Fruit fly (Drosophila melanogaster) whole organism: ENCODE results near the gene CG6321.

Experiments
- CG8478 ChIP-seq: fragments of >200 bp; optimal IDR thresholded peaks from 2 replicates; lab custom pipeline; 2018; ENCODE audit warnings: inconsistent platforms
- Dll ChIP-seq: fragments of >200 bp; optimal IDR thresholded peaks from 2 replicates; lab custom pipeline; 2017
- pan ChIP-seq: fragments of >200 bp; optimal IDR thresholded peaks from 2 replicates; lab custom pipeline; 2017
- psq ChIP-seq: fragments of >200 bp; optimal IDR thresholded peaks from 2 replicates; lab custom pipeline; 2017

DNA sequence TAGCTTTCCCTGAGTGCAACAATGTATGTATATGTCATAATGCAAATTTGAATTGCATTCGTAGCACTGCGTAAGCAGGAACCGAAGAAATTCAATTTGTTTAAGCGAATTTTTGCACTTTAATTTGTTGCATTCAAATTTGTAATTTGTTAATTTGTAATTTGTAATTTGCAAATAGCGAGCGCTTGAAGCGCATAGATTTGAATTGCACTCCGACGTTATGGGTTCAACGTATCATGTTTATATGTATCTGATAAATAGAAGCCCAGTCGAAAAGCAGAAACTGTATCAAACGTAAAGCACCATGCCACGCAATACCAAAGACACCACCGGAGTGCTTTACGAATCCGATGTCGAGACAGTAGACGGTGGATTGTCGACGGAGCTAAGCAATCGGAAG, 37.8 kb downstream of the CG6321 start, which contains the start of gene Fad2:
- no peak for TF ChIP-seq psq (lab: Kevin White, UChicago)
- TF ChIP-seq Dll: no peak
- no peak for TF ChIP-seq pan
- no peak for TF ChIP-seq CG8478
